Worm (Caenorhabditis elegans) whole organism, late embryonic: ENCODE results near the gene T19H5.4.

Experiments used
- fkh-10 ChIP-seq: fragments of 150-350 bp; optimal IDR thresholded peaks from 2 replicates; lab custom pipeline; 2014; ENCODE audit warnings: missing biosample characterization, missing genetic modification reagents, missing genetic modification characterization
- hlh-6 ChIP-seq: sonication (generic microtip); optimal IDR thresholded peaks from 2 replicates; lab custom pipeline; 2016; ENCODE audit warnings: missing genotype, missing genetic modification characterization, missing compliant biosample characterization
- madf-2 ChIP-seq: sonication (generic microtip); optimal IDR thresholded peaks from 2 replicates; lab custom pipeline; 2017; ENCODE audit warnings: missing genetic modification characterization, missing compliant biosample characterization
- pqm-1 ChIP-seq: sonication (generic microtip); optimal IDR thresholded peaks from 2 replicates; lab custom pipeline; 2016; ENCODE audit warnings: missing genetic modification characterization, missing compliant biosample characterization
- sox-4 ChIP-seq: sonication (generic microtip); optimal IDR thresholded peaks from 2 replicates; lab custom pipeline; 2017; ENCODE audit warnings: mild to moderate bottlenecking, missing genetic modification characterization, inconsistent platforms, missing compliant biosample characterization
- unc-3 ChIP-seq, 2 experiments: fragments of 200-800 bp in 1 of 2; sonication (Bioruptor generic) in 1 of 2; sonication (generic microtip) in 1 of 2; conservative IDR thresholded peaks in 1 of 2; optimal IDR thresholded peaks in 1 of 2; 2 replicates each; pipeline versions ENCODE4 v1.3.6 to Lab custom; 2016 to 2022; ENCODE audit warnings: missing compliant biosample characterization in 2 of 2, missing genetic modification characterization in 2 of 2, missing genetic modification reagents in 1 of 2

ce11 chrII:9438227-9438626, 49.0 kb downstream of the T19H5.4 start, which contains the start of gene chil-13:
- TF ChIP-seq hlh-6 (tag; lab: Kevin White, UChicago), result no peak
- TF ChIP-seq sox-4, result no peak
- TF ChIP-seq pqm-1 (tag; lab: Kevin White, UChicago), result no peak
- no peak for TF ChIP-seq madf-2
- no peak for TF ChIP-seq fkh-10 (GFP tag; lab: Kevin White, UChicago)
- TF ChIP-seq unc-3 (GFP tag; conservative IDR thresholded peaks at IDR 0.05; lab: Robert Waterston, UW), result no peak
- TF ChIP-seq unc-3 (tag; optimal IDR thresholded peaks at IDR 0.05; lab: Kevin White, UChicago), result no peak
